Worm (Caenorhabditis elegans) whole organism, early embryonic: ENCODE data around the gene Y42A5A.1.

Experiments used
- B0310.2 ChIP-seq: sonication (generic microtip); optimal IDR thresholded peaks from 2 replicates; lab custom pipeline; 2016; ENCODE audit warnings: mild to moderate bottlenecking, missing genetic modification characterization, missing compliant biosample characterization
- F13C5.2 ChIP-seq: sonication (generic microtip); optimal IDR thresholded peaks from 2 replicates; lab custom pipeline; 2017; ENCODE audit warnings: mild to moderate bottlenecking, missing genetic modification characterization, inconsistent platforms, missing compliant biosample characterization
- aly-1 ChIP-seq: sonication (generic microtip); optimal IDR thresholded peaks from 2 replicates; lab custom pipeline; 2016; ENCODE audit warnings: missing genetic modification characterization, missing compliant biosample characterization
- ama-1 ChIP-seq: fragments of 150-350 bp; optimal IDR thresholded peaks from 2 replicates; lab custom pipeline; 2014
- ceh-13 ChIP-seq: fragments of 200-800 bp; sonication (Bioruptor generic); optimal IDR thresholded peaks from 2 replicates; lab custom pipeline; 2018; ENCODE audit warnings: mild to moderate bottlenecking, missing genetic modification characterization, missing compliant biosample characterization
- ceh-36 ChIP-seq: sonication (generic microtip); optimal IDR thresholded peaks from 2 replicates; lab custom pipeline; 2016; ENCODE audit warnings: missing genetic modification characterization, inconsistent platforms, missing compliant biosample characterization
- ets-7 ChIP-seq: sonication (generic microtip); optimal IDR thresholded peaks from 2 replicates; lab custom pipeline; 2016; ENCODE audit warnings: missing genotype, missing genetic modification characterization, missing compliant biosample characterization
- flt-1 ChIP-seq: fragments of 200-800 bp; sonication (Bioruptor generic); IDR thresholded peaks from 2 replicates; pipeline ENCODE4 v1.3.6; 2022; ENCODE audit warnings: missing genetic modification characterization, missing compliant biosample characterization
- hmbx-1 ChIP-seq: sonication (generic microtip); optimal IDR thresholded peaks from 2 replicates; lab custom pipeline; 2016; ENCODE audit warnings: mild to moderate bottlenecking, missing genetic modification characterization, missing compliant biosample characterization
- hmg-4 ChIP-seq: fragments of 200-800 bp; sonication (Bioruptor generic); optimal IDR thresholded peaks from 2 replicates; lab custom pipeline; 2018; ENCODE audit warnings: mild to moderate bottlenecking, missing genetic modification characterization, missing compliant biosample characterization
- hnd-1 ChIP-seq: sonication (generic microtip); optimal IDR thresholded peaks from 2 replicates; lab custom pipeline; 2016; ENCODE audit warnings: missing genetic modification characterization, missing compliant biosample characterization
- pes-1 ChIP-seq: fragments of 200-800 bp; sonication (Bioruptor generic); IDR thresholded peaks from 2 replicates; pipeline ENCODE4 v1.3.6; 2022; ENCODE audit warnings: missing genetic modification reagents, missing genetic modification characterization, missing compliant biosample characterization
- scrt-1 ChIP-seq: fragments of 200-800 bp; sonication (Bioruptor generic); IDR thresholded peaks from 2 replicates; pipeline ENCODE4 v1.3.6; 2022; ENCODE audit warnings: missing genetic modification characterization, missing compliant biosample characterization
- sea-1 ChIP-seq: fragments of 200-800 bp; sonication (Bioruptor generic); conservative IDR thresholded peaks from 2 replicates; pipeline ENCODE4 v1.3.6; 2022; ENCODE audit warnings: missing genetic modification characterization, missing compliant biosample characterization
- tbx-11 ChIP-seq: fragments of 200-800 bp; sonication (Bioruptor generic); IDR thresholded peaks from 2 replicates; pipeline ENCODE4 v1.3.6; 2022; ENCODE audit warnings: missing genetic modification characterization, missing compliant biosample characterization
- tbx-37 ChIP-seq: fragments of 200-800 bp; sonication (Bioruptor generic); conservative IDR thresholded peaks from 2 replicates; pipeline ENCODE4 v1.3.6; 2022; ENCODE audit warnings: missing genetic modification reagents, missing genetic modification characterization, missing compliant biosample characterization
- tra-4 ChIP-seq: sonication (generic microtip); optimal IDR thresholded peaks from 2 replicates; lab custom pipeline; 2017; ENCODE audit warnings: missing genetic modification characterization, missing compliant biosample characterization

Y42A5A.1 gene

DNA sequence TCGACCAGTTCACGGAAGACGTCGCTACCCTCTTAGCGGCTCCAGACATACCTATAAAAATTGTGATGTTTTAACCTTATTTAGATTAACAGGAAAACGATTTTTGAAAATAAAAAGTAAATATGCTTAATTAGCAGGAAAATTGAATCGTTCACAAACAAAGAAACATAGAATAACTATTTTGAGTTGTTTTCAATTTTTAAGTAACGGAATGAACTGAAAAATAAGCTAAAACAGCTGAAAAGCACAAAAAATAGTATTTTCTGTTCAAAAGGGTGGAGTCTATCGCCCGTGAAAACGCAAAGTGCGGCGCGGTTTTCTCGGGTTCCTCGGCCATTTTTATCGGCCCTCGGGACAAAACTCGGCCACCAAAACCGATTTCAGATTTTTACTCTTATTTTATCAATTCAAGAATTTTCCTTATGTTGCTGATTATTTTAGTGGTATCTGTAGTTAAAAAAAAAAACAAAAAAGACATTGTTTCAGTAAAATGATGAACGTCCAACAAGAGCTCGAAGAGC lies 36.1 kb downstream of the Y42A5A.1 start, which contains the start of the genes atp-5 and lmtr-3:
Gene atp-5 (minus strand): TSS at position 51 of the 521 bp plus-strand sequence.
Gene lmtr-3 (plus strand): TSS at position 370 of the 521 bp plus-strand sequence.
- TF ChIP-seq F13C5.2 (tag; lab: Kevin White, UChicago): peak; percentile 36
- TF ChIP-seq hnd-1: no peak
- no peak for TF ChIP-seq sea-1 (GFP tag; lab: Robert Waterston, UW)
- 0 out of 2 replicates have a peak, but pooled peaks have one; percentile 36 for TF ChIP-seq tbx-11 (GFP tag; lab: Robert Waterston, UW)
- TF ChIP-seq tbx-37 (GFP tag; lab: Robert Waterston, UW): peak; percentile 76; the same call in 1 of the 2 replicates
- TF ChIP-seq hmg-4 (GFP tag; lab: Kevin White, UChicago): peak; percentile 38
- TF ChIP-seq B0310.2 (tag; lab: Kevin White, UChicago): no peak
- no peak for TF ChIP-seq tra-4
- TF ChIP-seq scrt-1: no peak

DNA sequence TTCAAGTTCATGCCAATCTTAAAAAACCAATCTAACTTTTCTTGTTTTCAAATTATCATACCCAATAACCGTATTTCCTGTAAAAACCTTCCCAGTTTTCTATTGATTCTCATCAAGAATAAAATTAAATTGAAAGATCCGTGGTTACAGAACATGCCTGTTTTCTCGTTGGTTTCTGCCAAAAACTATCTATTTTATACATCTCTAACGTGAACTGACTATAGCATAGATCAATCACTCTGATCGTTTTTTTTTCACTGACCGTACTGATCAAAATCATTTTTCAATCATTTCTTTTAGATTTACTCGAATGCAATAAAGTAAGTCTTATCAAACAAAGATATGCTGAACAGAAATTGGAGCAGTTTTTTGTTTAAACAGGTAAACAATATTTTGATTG lies 37.2 kb downstream of the Y42A5A.1 start, which contains the start of gene C06H2.2:
Gene C06H2.2 (plus strand): TSS at position 301 of the 400 bp plus-strand sequence.
- TF ChIP-seq tbx-11 (GFP tag; lab: Robert Waterston, UW): no peak
- no peak for TF ChIP-seq F13C5.2 (tag; lab: Kevin White, UChicago)
- TF ChIP-seq ama-1: no peak
- TF ChIP-seq B0310.2 (tag; lab: Kevin White, UChicago): no peak
- no peak for TF ChIP-seq hmbx-1 (tag; lab: Kevin White, UChicago)
- TF ChIP-seq tbx-37 (GFP tag; lab: Robert Waterston, UW): no peak
- TF ChIP-seq hnd-1: no peak
- TF ChIP-seq tra-4: no peak
- no peak for TF ChIP-seq aly-1 (tag; lab: Kevin White, UChicago)
- no peak for TF ChIP-seq ceh-36 (tag; lab: Kevin White, UChicago)
- no peak for TF ChIP-seq hmg-4 (GFP tag; lab: Kevin White, UChicago)
- no peak for TF ChIP-seq sea-1 (GFP tag; lab: Robert Waterston, UW)
- TF ChIP-seq scrt-1: no peak
- TF ChIP-seq ets-7: no peak
- TF ChIP-seq flt-1: no peak
- TF ChIP-seq ceh-13 (GFP tag; lab: Kevin White, UChicago): no peak
- TF ChIP-seq pes-1 (GFP tag; lab: Robert Waterston, UW): no peak

DNA sequence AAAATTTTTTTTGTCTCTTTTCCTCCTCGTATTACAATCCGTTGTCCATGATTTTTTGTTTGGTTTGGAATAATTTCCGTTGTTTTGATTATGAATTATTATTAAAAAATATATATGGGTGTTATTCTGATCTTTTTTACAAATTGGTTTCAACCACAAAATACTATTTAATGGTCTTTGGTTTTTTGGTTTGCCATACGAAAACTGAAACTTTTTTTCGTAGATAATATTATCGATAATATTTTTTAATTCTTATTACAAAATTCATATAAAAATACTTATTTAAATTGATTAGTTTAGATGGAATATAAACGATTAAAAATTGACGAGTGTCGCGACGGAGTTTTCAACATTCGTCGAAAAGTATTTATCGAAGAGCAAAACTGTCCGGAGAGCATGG lies 39.4 kb downstream of the Y42A5A.1 start, which contains the start of gene jmjd-5:
Gene jmjd-5 (plus strand): TSS at position 301 of the 400 bp plus-strand sequence.
- no peak for TF ChIP-seq ceh-13 (GFP tag; lab: Kevin White, UChicago)

DNA sequence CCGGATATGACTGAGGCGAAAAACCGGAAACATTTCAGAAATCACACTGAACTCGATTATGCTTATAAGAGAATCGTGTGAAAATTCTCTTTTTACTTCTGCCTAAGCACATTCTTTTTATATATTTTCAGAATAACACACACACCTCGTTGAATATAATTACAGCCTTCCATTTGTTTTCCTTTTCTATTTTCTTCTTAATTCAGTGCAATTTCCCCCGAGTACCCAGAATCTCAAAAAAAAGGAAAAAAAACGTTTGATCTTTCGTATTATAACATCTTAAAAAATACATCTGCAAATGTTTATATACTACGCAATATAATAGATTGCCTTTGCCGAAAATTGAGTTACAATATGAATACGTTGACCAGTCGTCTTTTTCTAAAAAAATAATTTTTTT lies 44.1 kb downstream of the Y42A5A.1 start:
- no peak for TF ChIP-seq pes-1 (GFP tag; lab: Robert Waterston, UW)
- TF ChIP-seq B0310.2 (tag; lab: Kevin White, UChicago): no peak
- TF ChIP-seq ceh-36 (tag; lab: Kevin White, UChicago): no peak
- TF ChIP-seq sea-1 (GFP tag; lab: Robert Waterston, UW): no peak
- no peak for TF ChIP-seq ama-1
- TF ChIP-seq aly-1 (tag; lab: Kevin White, UChicago): no peak
- no peak for TF ChIP-seq tra-4
- TF ChIP-seq hnd-1: no peak
- TF ChIP-seq ceh-13 (GFP tag; lab: Kevin White, UChicago): no peak
- TF ChIP-seq flt-1: no peak
- no peak for TF ChIP-seq hmbx-1 (tag; lab: Kevin White, UChicago)
- TF ChIP-seq tbx-37 (GFP tag; lab: Robert Waterston, UW): no peak
- TF ChIP-seq ets-7: no peak

DNA sequence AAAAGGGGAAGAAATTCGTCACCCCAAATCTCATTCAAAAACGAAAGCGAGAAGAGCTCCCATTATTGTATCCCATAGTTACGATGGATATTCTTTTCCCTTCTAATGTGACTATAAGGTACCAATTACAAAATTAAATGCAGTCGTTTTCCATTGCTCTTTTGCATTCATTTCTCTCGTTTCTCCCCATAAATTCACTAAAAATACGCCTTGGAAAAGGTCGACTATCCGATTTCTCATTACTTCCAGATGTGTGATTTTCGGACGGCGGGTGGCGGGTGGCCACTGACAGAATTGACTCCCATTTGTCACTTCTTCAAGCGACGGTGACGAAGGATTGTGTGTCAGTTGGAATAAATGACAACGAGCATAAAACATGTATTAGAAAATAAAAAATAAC lies 45.8 kb downstream of the Y42A5A.1 start:
- no peak for TF ChIP-seq ets-7

DNA sequence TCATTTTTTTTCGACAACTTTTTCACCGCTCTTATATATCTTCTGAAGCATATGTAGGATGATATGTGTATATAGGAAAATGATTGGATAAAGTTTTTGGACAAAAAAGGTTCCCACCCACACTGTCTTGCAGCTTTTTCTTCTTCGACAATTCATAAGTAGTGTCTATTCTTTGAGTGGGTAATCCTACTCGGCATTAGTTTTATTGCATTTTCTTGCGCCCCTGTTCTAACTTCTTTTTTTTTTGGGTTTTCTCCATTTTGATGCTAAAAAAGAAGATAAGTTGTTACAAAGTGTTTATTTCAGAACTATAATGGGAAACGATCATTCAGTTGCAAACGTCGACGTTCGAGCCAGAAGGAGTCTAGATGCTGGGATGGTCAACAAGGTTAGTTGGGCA lies 46.5 kb downstream of the Y42A5A.1 start, which contains the start of gene glb-3:
Gene glb-3 (plus strand): TSS at position 301 of the 400 bp plus-strand sequence.
- no peak for TF ChIP-seq flt-1
- no peak for TF ChIP-seq ceh-13 (GFP tag; lab: Kevin White, UChicago)
- TF ChIP-seq F13C5.2 (tag; lab: Kevin White, UChicago): no peak
- TF ChIP-seq B0310.2 (tag; lab: Kevin White, UChicago): no peak
- TF ChIP-seq ceh-36 (tag; lab: Kevin White, UChicago): no peak
- no peak for TF ChIP-seq tbx-11 (GFP tag; lab: Robert Waterston, UW)
- TF ChIP-seq sea-1 (GFP tag; lab: Robert Waterston, UW): no peak
- TF ChIP-seq hnd-1: no peak

DNA sequence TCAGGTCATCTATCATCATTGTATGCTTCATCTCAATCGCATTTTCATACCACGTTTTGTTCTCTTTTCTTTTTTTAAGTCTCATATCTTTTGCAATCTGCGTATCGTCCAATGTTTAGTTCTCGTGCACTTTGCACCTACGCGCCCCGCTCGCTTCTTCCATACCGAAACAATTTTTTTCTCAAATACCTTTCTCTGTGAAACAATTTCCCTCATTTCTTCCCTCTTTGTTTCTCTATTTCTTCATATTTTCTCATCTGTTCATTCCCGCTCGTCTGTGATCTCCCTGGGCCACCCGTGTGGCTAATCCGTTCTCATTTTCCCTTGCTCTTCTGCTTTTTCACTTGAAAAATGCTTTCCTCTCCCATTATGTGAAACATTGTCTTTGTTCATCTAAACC lies 52.6 kb downstream of the Y42A5A.1 start:
- no peak for TF ChIP-seq ceh-13 (GFP tag; lab: Kevin White, UChicago)
- TF ChIP-seq F13C5.2 (tag; lab: Kevin White, UChicago): no peak
- no peak for TF ChIP-seq ama-1
- TF ChIP-seq ets-7: no peak
- TF ChIP-seq ceh-36 (tag; lab: Kevin White, UChicago): no peak
- TF ChIP-seq tbx-11 (GFP tag; lab: Robert Waterston, UW): no peak
- no peak for TF ChIP-seq aly-1 (tag; lab: Kevin White, UChicago)
- no peak for TF ChIP-seq sea-1 (GFP tag; lab: Robert Waterston, UW)
- no peak for TF ChIP-seq pes-1 (GFP tag; lab: Robert Waterston, UW)
- no peak for TF ChIP-seq tbx-37 (GFP tag; lab: Robert Waterston, UW)
- no peak for TF ChIP-seq hmbx-1 (tag; lab: Kevin White, UChicago)

DNA sequence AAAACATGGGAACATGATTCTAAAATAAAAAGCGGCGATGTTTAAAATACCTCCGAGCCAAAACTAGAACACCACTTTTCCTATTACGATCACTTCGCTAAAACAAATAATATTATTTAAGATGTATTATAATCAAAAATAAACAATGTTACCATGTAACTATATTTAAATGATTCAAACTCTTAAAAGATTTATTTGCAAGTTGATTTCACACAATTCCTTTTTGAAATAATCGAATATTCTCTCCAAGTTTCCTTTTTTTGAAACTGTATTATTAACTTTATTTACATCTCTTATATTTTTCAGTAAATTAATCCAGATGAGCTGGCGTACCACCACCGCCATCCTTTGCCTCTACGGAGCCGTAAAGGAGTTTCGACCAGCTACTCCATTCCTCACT lies 53.4 kb downstream of the Y42A5A.1 start, which contains the start of gene folt-1:
Gene folt-1 (plus strand): TSS at position 301 of the 400 bp plus-strand sequence.
- TF ChIP-seq scrt-1 (no peak), aly-1 (tag; lab: Kevin White, UChicago) (no peak), ets-7 (no peak), hnd-1 (no peak), hmbx-1 (tag; lab: Kevin White, UChicago) (no peak), tbx-11 (GFP tag; lab: Robert Waterston, UW) (no peak), tra-4 (no peak), ama-1 (no peak)
